Fruit fly (Drosophila melanogaster) whole organism, embryonic: Measurements from ENCODE around the gene Kdm2.

Experiments used
- CG10366 ChIP-seq: fragments of 200-800 bp; sonication (Bioruptor generic); IDR thresholded peaks from 2 replicates; pipeline ENCODE4 v1.3.6; 2022; ENCODE audit warnings: missing biosample characterization, missing genetic modification characterization
- CG10431 ChIP-seq: fragments of 200-800 bp; sonication (Bioruptor generic); optimal IDR thresholded peaks from 3 replicates; lab custom pipeline; 2018; ENCODE audit warnings: missing biosample characterization, mild to moderate bottlenecking, missing genetic modification characterization
- CG10654 ChIP-seq: fragments of 200-800 bp; sonication (Bioruptor generic); optimal IDR thresholded peaks from 2 replicates; lab custom pipeline; 2016; ENCODE audit warnings: missing biosample characterization, missing genetic modification characterization
- CG10979 ChIP-seq: fragments of 200-800 bp; sonication (Bioruptor generic); optimal IDR thresholded peaks from 2 replicates; lab custom pipeline; 2018; ENCODE audit warnings: missing biosample characterization, mild to moderate bottlenecking, missing genetic modification characterization, moderate library complexity
- CG11696 ChIP-seq: fragments of 200-800 bp; sonication (Bioruptor generic); IDR thresholded peaks from 2 replicates; pipeline ENCODE4 v1.3.6; 2022; ENCODE audit warnings: missing biosample characterization, missing genetic modification characterization
- CG12071 ChIP-seq: fragments of 200-800 bp; sonication (Bioruptor generic); optimal IDR thresholded peaks from 3 replicates; lab custom pipeline; 2018; ENCODE audit warnings: missing biosample characterization, mild to moderate bottlenecking, missing genetic modification characterization
- CG12659 ChIP-seq: fragments of 200-800 bp; sonication (Bioruptor generic); optimal IDR thresholded peaks from 3 replicates; lab custom pipeline; 2017; ENCODE audit warnings: mild to moderate bottlenecking, missing biosample characterization, missing genetic modification reagents, missing genetic modification characterization
- CG1647 ChIP-seq: fragments of 200-800 bp; sonication (Bioruptor generic); optimal IDR thresholded peaks from 3 replicates; lab custom pipeline; 2016; ENCODE audit warnings: missing biosample characterization, missing genetic modification characterization
- CG17385 ChIP-seq: fragments of 200-800 bp; sonication (Bioruptor generic); optimal IDR thresholded peaks from 3 replicates; lab custom pipeline; 2018; ENCODE audit warnings: missing biosample characterization, mild to moderate bottlenecking, missing genetic modification characterization
- CG18011 ChIP-seq: fragments of 200-800 bp; sonication (Bioruptor generic); optimal IDR thresholded peaks from 2 replicates; lab custom pipeline; 2017; ENCODE audit warnings: missing biosample characterization, missing genetic modification characterization, mild to moderate bottlenecking, moderate library complexity, missing genotype
- CG2116 ChIP-seq: fragments of 200-800 bp; sonication (Bioruptor generic); optimal IDR thresholded peaks from 3 replicates; lab custom pipeline; 2018; ENCODE audit warnings: missing biosample characterization, mild to moderate bottlenecking, missing genetic modification characterization
- CG3281 ChIP-seq: fragments of 200-800 bp; sonication (Bioruptor generic); optimal IDR thresholded peaks from 3 replicates; lab custom pipeline; 2017; ENCODE audit warnings: missing biosample characterization, mild to moderate bottlenecking, missing genetic modification characterization
- CG3847 ChIP-seq: fragments of 200-800 bp; sonication (Bioruptor generic); IDR thresholded peaks from 2 replicates; pipeline ENCODE4 v1.3.6; 2022; ENCODE audit warnings: missing biosample characterization, missing genetic modification characterization
- CG4328 ChIP-seq: fragments of 200-800 bp; sonication (Bioruptor generic); optimal IDR thresholded peaks from 3 replicates; lab custom pipeline; 2017; ENCODE audit warnings: missing biosample characterization, missing genetic modification reagents, missing genetic modification characterization
- CG4617 ChIP-seq: fragments of 200-800 bp; sonication (Bioruptor generic); optimal IDR thresholded peaks from 3 replicates; lab custom pipeline; 2016; ENCODE audit warnings: missing biosample characterization, missing genetic modification characterization, borderline replicate concordance
- CG6765 ChIP-seq: fragments of 200-800 bp; sonication (Bioruptor generic); optimal IDR thresholded peaks from 3 replicates; lab custom pipeline; 2017; ENCODE audit warnings: missing biosample characterization, mild to moderate bottlenecking, missing genetic modification characterization
- CG6813 ChIP-seq: fragments of 200-800 bp; sonication (Bioruptor generic); optimal IDR thresholded peaks from 2 replicates; lab custom pipeline; 2017; ENCODE audit warnings: missing biosample characterization, missing genetic modification characterization, mild to moderate bottlenecking, moderate library complexity, missing genetic modification reagents
- CG7745 ChIP-seq: fragments of 200-800 bp; sonication (Bioruptor generic); optimal IDR thresholded peaks from 2 replicates; lab custom pipeline; 2018; ENCODE audit warnings: missing biosample characterization, mild to moderate bottlenecking, missing genetic modification characterization, moderate library complexity
- CG7928 ChIP-seq: fragments of 200-800 bp; sonication (Bioruptor generic); optimal IDR thresholded peaks from 2 replicates; lab custom pipeline; 2017; ENCODE audit warnings: missing biosample characterization, mild to moderate bottlenecking, missing genetic modification characterization
- CG7987 ChIP-seq: fragments of 200-800 bp; sonication (Bioruptor generic); optimal IDR thresholded peaks from 2 replicates; lab custom pipeline; 2018; ENCODE audit warnings: missing biosample characterization, mild to moderate bottlenecking, missing genetic modification characterization, moderate library complexity
- D19A ChIP-seq: fragments of 200-800 bp; optimal IDR thresholded peaks from 3 replicates; lab custom pipeline; 2019; ENCODE audit warnings: missing biosample characterization, mild to moderate bottlenecking, missing genetic modification characterization, moderate library complexity
- Dad ChIP-seq: fragments of 200-800 bp; sonication (Bioruptor generic); optimal IDR thresholded peaks from 3 replicates; lab custom pipeline; 2016; ENCODE audit warnings: missing biosample characterization, missing genetic modification characterization
- Doc2 ChIP-seq: fragments of 200-800 bp; sonication (Bioruptor generic); IDR thresholded peaks from 2 replicates; pipeline ENCODE4 v1.3.6; 2022; ENCODE audit warnings: missing biosample characterization, missing genetic modification characterization
- Fer3 ChIP-seq: fragments of 200-800 bp; sonication (Bioruptor generic); optimal IDR thresholded peaks from 2 replicates; lab custom pipeline; 2018; ENCODE audit warnings: missing biosample characterization, mild to moderate bottlenecking, missing genetic modification characterization, moderate library complexity
- HLHmδ ChIP-seq: fragments of 200-800 bp; sonication (Bioruptor generic); optimal IDR thresholded peaks from 2 replicates; lab custom pipeline; 2018; ENCODE audit warnings: missing biosample characterization, mild to moderate bottlenecking, missing genetic modification characterization, moderate library complexity
- MESR4 ChIP-seq: fragments of 200-800 bp; sonication (Bioruptor generic); optimal IDR thresholded peaks from 2 replicates; lab custom pipeline; 2018; ENCODE audit warnings: missing biosample characterization, mild to moderate bottlenecking, missing genetic modification characterization, moderate library complexity
- MTF-1 ChIP-seq: fragments of 200-800 bp; sonication (Bioruptor generic); optimal IDR thresholded peaks from 2 replicates; lab custom pipeline; 2018; ENCODE audit warnings: missing biosample characterization, mild to moderate bottlenecking, missing genetic modification characterization, borderline replicate concordance
- Max ChIP-seq: fragments of 200-800 bp; sonication (Bioruptor generic); optimal IDR thresholded peaks from 2 replicates; lab custom pipeline; 2016; ENCODE audit warnings: missing biosample characterization, mild to moderate bottlenecking, missing genetic modification characterization
- Mrtf ChIP-seq: fragments of 200-800 bp; sonication (Bioruptor generic); IDR thresholded peaks from 3 replicates; pipeline ENCODE4 v1.3.6; 2022; ENCODE audit warnings: missing biosample characterization, missing genetic modification characterization
- Myb ChIP-seq: fragments of 200-800 bp; sonication (Bioruptor generic); optimal IDR thresholded peaks from 2 replicates; lab custom pipeline; 2016; ENCODE audit warnings: missing biosample characterization, missing genetic modification characterization
- Pdp1 ChIP-seq, 2 experiments: fragments of 200-800 bp; sonication (Bioruptor generic); optimal IDR thresholded peaks; 3 replicates each; lab custom pipeline; 2016; ENCODE audit warnings: missing biosample characterization in 2 of 2, missing genetic modification characterization in 2 of 2, mild to moderate bottlenecking in 1 of 2, moderate library complexity in 1 of 2
- Sry-β ChIP-seq: fragments of 200-800 bp; sonication (Bioruptor generic); optimal IDR thresholded peaks from 2 replicates; lab custom pipeline; 2018; ENCODE audit warnings: missing biosample characterization, mild to moderate bottlenecking, missing genetic modification characterization, moderate library complexity
- amos ChIP-seq: fragments of 200-800 bp; sonication (Bioruptor generic); IDR thresholded peaks from 2 replicates; pipeline ENCODE4 v1.3.6; 2022; ENCODE audit warnings: missing biosample characterization, missing genetic modification characterization; ENCODE audit not compliant: partially characterized antibody
- chif ChIP-seq, 2 experiments: fragments of 200-800 bp; sonication (Bioruptor generic); optimal IDR thresholded peaks; 3 replicates each; lab custom pipeline; 2016; ENCODE audit warnings: missing biosample characterization in 2 of 2, missing genetic modification characterization in 2 of 2
- corto ChIP-seq: fragments of 200-800 bp; sonication (Bioruptor generic); optimal IDR thresholded peaks from 2 replicates; lab custom pipeline; 2016; ENCODE audit warnings: missing biosample characterization, mild to moderate bottlenecking, missing genetic modification characterization, moderate library complexity
- crol ChIP-seq: fragments of 200-800 bp; sonication (Bioruptor generic); IDR thresholded peaks from 2 replicates; pipeline ENCODE4 v1.3.6; 2022; ENCODE audit warnings: missing biosample characterization, missing genetic modification characterization
- dmrt99B ChIP-seq: fragments of 200-800 bp; sonication (Bioruptor generic); optimal IDR thresholded peaks from 2 replicates; lab custom pipeline; 2018; ENCODE audit warnings: missing biosample characterization, mild to moderate bottlenecking, missing genetic modification characterization, moderate library complexity
- ems ChIP-seq: fragments of 200-800 bp; sonication (Bioruptor generic); optimal IDR thresholded peaks from 3 replicates; lab custom pipeline; 2016; ENCODE audit warnings: missing biosample characterization, missing genetic modification characterization
- fd102C ChIP-seq: fragments of 200-800 bp; sonication (Bioruptor generic); optimal IDR thresholded peaks from 2 replicates; lab custom pipeline; 2018; ENCODE audit warnings: missing biosample characterization, mild to moderate bottlenecking, missing genetic modification characterization, moderate library complexity
- gsb-n ChIP-seq: fragments of 200-800 bp; sonication (Bioruptor generic); optimal IDR thresholded peaks from 3 replicates; lab custom pipeline; 2018; ENCODE audit warnings: missing biosample characterization, mild to moderate bottlenecking, missing genetic modification characterization
- lab ChIP-seq: fragments of 200-800 bp; sonication (Bioruptor generic); optimal IDR thresholded peaks from 3 replicates; lab custom pipeline; 2017; ENCODE audit warnings: missing biosample characterization, missing genetic modification characterization, mild to moderate bottlenecking, moderate library complexity, missing genetic modification reagents
- onecut ChIP-seq: fragments of 200-800 bp; sonication (Bioruptor generic); IDR thresholded peaks from 2 replicates; pipeline ENCODE4 v1.3.6; 2022; ENCODE audit warnings: missing biosample characterization, missing genetic modification characterization
- scrt ChIP-seq: fragments of 200-800 bp; sonication (Bioruptor generic); optimal IDR thresholded peaks from 2 replicates; lab custom pipeline; 2018; ENCODE audit warnings: missing biosample characterization, mild to moderate bottlenecking, missing genetic modification characterization, moderate library complexity
- sens ChIP-seq: fragments of 200-800 bp; sonication (Bioruptor generic); peaks from one replicate; lab custom pipeline; 2016; ENCODE audit warnings: missing biosample characterization, missing genetic modification characterization
- tap ChIP-seq: fragments of 200-800 bp; optimal IDR thresholded peaks from 3 replicates; lab custom pipeline; 2019; ENCODE audit warnings: missing biosample characterization, mild to moderate bottlenecking, missing genetic modification characterization, moderate library complexity
- tup ChIP-seq: fragments of 200-800 bp; sonication (Bioruptor generic); optimal IDR thresholded peaks from 2 replicates; lab custom pipeline; 2016; ENCODE audit warnings: missing biosample characterization, mild to moderate bottlenecking, missing genetic modification characterization, moderate library complexity
- unpg ChIP-seq: fragments of 200-800 bp; sonication (Bioruptor generic); optimal IDR thresholded peaks from 3 replicates; lab custom pipeline; 2018; ENCODE audit warnings: missing biosample characterization, mild to moderate bottlenecking, missing genetic modification characterization, moderate library complexity
- zen ChIP-seq: fragments of 200-800 bp; sonication (Bioruptor generic); optimal IDR thresholded peaks from 3 replicates; lab custom pipeline; 2018; ENCODE audit warnings: missing biosample characterization, mild to moderate bottlenecking, missing genetic modification characterization, moderate library complexity

The Kdm2 gene

dm6 chr3R:9051937-9052680, at the start of gene Kdm2 (continued):
- TF ChIP-seq fd102C (GFP tag; lab: Kevin White, UChicago): peak; percentile 48
- no peak for TF ChIP-seq CG11696 (GFP tag; lab: Robert Waterston, UW)
- TF ChIP-seq Myb: peak; percentile 89
- peak; percentile 8 for TF ChIP-seq CG1647
- TF ChIP-seq zen (tag; lab: Kevin White, UChicago): peak; percentile 18
- no peak for TF ChIP-seq crol
- TF ChIP-seq onecut (GFP tag; lab: Robert Waterston, UW): peak; percentile 35
- no peak for TF ChIP-seq CG4328
- TF ChIP-seq Doc2 (GFP tag; lab: Robert Waterston, UW): no peak
- no peak for TF ChIP-seq Sry-β (GFP tag; lab: Kevin White, UChicago)
- no peak for TF ChIP-seq tup (GFP tag; lab: Kevin White, UChicago)
- TF ChIP-seq CG7745 (tag; lab: Kevin White, UChicago): peak; percentile 18
- peak; percentile 11 for TF ChIP-seq CG12071 (GFP tag; lab: Kevin White, UChicago)
- no peak for TF ChIP-seq CG10366 (GFP tag; lab: Robert Waterston, UW)
- TF ChIP-seq D19A (tag; lab: Kevin White, UChicago): no peak
- peak; percentile 63 for TF ChIP-seq MTF-1 (GFP tag; lab: Kevin White, UChicago)
- TF ChIP-seq ems (GFP tag; lab: Kevin White, UChicago): no peak
- peak; percentile 74 for TF ChIP-seq MESR4 (GFP tag; lab: Kevin White, UChicago)
- TF ChIP-seq Mrtf (GFP tag; lab: Robert Waterston, UW): no peak
- peak; percentile 19 for TF ChIP-seq CG6813 (GFP tag; lab: Kevin White, UChicago)
- TF ChIP-seq CG12659 (GFP tag; lab: Kevin White, UChicago): peak; percentile 62
- peak; percentile 14 for TF ChIP-seq Max
- peak; percentile 30 for TF ChIP-seq gsb-n (tag; lab: Kevin White, UChicago)
- no peak for TF ChIP-seq amos (GFP tag; lab: Robert Waterston, UW)
- peak; percentile 18 for TF ChIP-seq unpg (GFP tag; lab: Kevin White, UChicago)
- TF ChIP-seq corto (GFP tag; lab: Kevin White, UChicago): peak; percentile 41
- peak in 1 of 2 experiments; percentile 19 for TF ChIP-seq Pdp1 (GFP tag; optimal IDR thresholded peaks at IDR 0.05; lab: Kevin White, UChicago)
- peak; percentile 83 for TF ChIP-seq HLHmδ (GFP tag; lab: Kevin White, UChicago)
- TF ChIP-seq CG10979 (tag; lab: Kevin White, UChicago): peak; percentile 12
- peak; percentile 23 for TF ChIP-seq CG2116
- no peak for TF ChIP-seq Dad (GFP tag; lab: Kevin White, UChicago)
- peak; percentile 57 for TF ChIP-seq CG6765
- TF ChIP-seq CG3281 (GFP tag; lab: Kevin White, UChicago): peak; percentile 38
- TF ChIP-seq CG3847 (GFP tag; lab: Robert Waterston, UW): no peak
- peak; percentile 45 for TF ChIP-seq lab (GFP tag; lab: Kevin White, UChicago)
- TF ChIP-seq dmrt99B: peak; percentile 1
- no peak for TF ChIP-seq CG7928
- no peak for TF ChIP-seq CG10654 (GFP tag; lab: Kevin White, UChicago)
- peak; percentile 42 for TF ChIP-seq CG17385 (GFP tag; lab: Kevin White, UChicago)
- TF ChIP-seq scrt (GFP tag; lab: Kevin White, UChicago): peak; percentile 56
- TF ChIP-seq chif (GFP tag; optimal IDR thresholded peaks at IDR 0.05; lab: Kevin White, UChicago): peak in 1 of 2 experiments; percentile 5
- TF ChIP-seq Fer3 (tag; lab: Kevin White, UChicago): peak; percentile 42
- TF ChIP-seq sens: peak; percentile 73
- TF ChIP-seq CG4617 (GFP tag; lab: Kevin White, UChicago): peak; percentile 48
- TF ChIP-seq tap (tag; lab: Kevin White, UChicago): peak; percentile 49
- peak; percentile 51 for TF ChIP-seq CG10431 (GFP tag; lab: Kevin White, UChicago)
- peak; percentile 16 for TF ChIP-seq CG18011 (GFP tag; lab: Kevin White, UChicago)
- peak; percentile 55 for TF ChIP-seq CG7987 (GFP tag; lab: Kevin White, UChicago)
